Worm (Caenorhabditis elegans) whole organism, early embryonic: ENCODE measurements around the gene unc-2.

Experiments used
- B0310.2 ChIP-seq: sonication (generic microtip); optimal IDR thresholded peaks from 2 replicates; lab custom pipeline; 2016; ENCODE audit warnings: mild to moderate bottlenecking, missing genetic modification characterization, missing compliant biosample characterization
- F13C5.2 ChIP-seq: sonication (generic microtip); optimal IDR thresholded peaks from 2 replicates; lab custom pipeline; 2017; ENCODE audit warnings: mild to moderate bottlenecking, missing genetic modification characterization, inconsistent platforms, missing compliant biosample characterization
- aly-1 ChIP-seq: sonication (generic microtip); optimal IDR thresholded peaks from 2 replicates; lab custom pipeline; 2016; ENCODE audit warnings: missing genetic modification characterization, missing compliant biosample characterization
- ama-1 ChIP-seq: fragments of 150-350 bp; optimal IDR thresholded peaks from 2 replicates; lab custom pipeline; 2014
- ceh-13 ChIP-seq: fragments of 200-800 bp; sonication (Bioruptor generic); optimal IDR thresholded peaks from 2 replicates; lab custom pipeline; 2018; ENCODE audit warnings: mild to moderate bottlenecking, missing genetic modification characterization, missing compliant biosample characterization
- ceh-36 ChIP-seq: sonication (generic microtip); optimal IDR thresholded peaks from 2 replicates; lab custom pipeline; 2016; ENCODE audit warnings: missing genetic modification characterization, inconsistent platforms, missing compliant biosample characterization
- ets-7 ChIP-seq: sonication (generic microtip); optimal IDR thresholded peaks from 2 replicates; lab custom pipeline; 2016; ENCODE audit warnings: missing genotype, missing genetic modification characterization, missing compliant biosample characterization
- flt-1 ChIP-seq: fragments of 200-800 bp; sonication (Bioruptor generic); IDR thresholded peaks from 2 replicates; pipeline ENCODE4 v1.3.6; 2022; ENCODE audit warnings: missing genetic modification characterization, missing compliant biosample characterization
- hmbx-1 ChIP-seq: sonication (generic microtip); optimal IDR thresholded peaks from 2 replicates; lab custom pipeline; 2016; ENCODE audit warnings: mild to moderate bottlenecking, missing genetic modification characterization, missing compliant biosample characterization
- hmg-4 ChIP-seq: fragments of 200-800 bp; sonication (Bioruptor generic); optimal IDR thresholded peaks from 2 replicates; lab custom pipeline; 2018; ENCODE audit warnings: mild to moderate bottlenecking, missing genetic modification characterization, missing compliant biosample characterization
- hnd-1 ChIP-seq: sonication (generic microtip); optimal IDR thresholded peaks from 2 replicates; lab custom pipeline; 2016; ENCODE audit warnings: missing genetic modification characterization, missing compliant biosample characterization
- pes-1 ChIP-seq: fragments of 200-800 bp; sonication (Bioruptor generic); IDR thresholded peaks from 2 replicates; pipeline ENCODE4 v1.3.6; 2022; ENCODE audit warnings: missing genetic modification reagents, missing genetic modification characterization, missing compliant biosample characterization
- scrt-1 ChIP-seq: fragments of 200-800 bp; sonication (Bioruptor generic); IDR thresholded peaks from 2 replicates; pipeline ENCODE4 v1.3.6; 2022; ENCODE audit warnings: missing genetic modification characterization, missing compliant biosample characterization
- sea-1 ChIP-seq: fragments of 200-800 bp; sonication (Bioruptor generic); conservative IDR thresholded peaks from 2 replicates; pipeline ENCODE4 v1.3.6; 2022; ENCODE audit warnings: missing genetic modification characterization, missing compliant biosample characterization
- tbx-11 ChIP-seq: fragments of 200-800 bp; sonication (Bioruptor generic); IDR thresholded peaks from 2 replicates; pipeline ENCODE4 v1.3.6; 2022; ENCODE audit warnings: missing genetic modification characterization, missing compliant biosample characterization
- tbx-37 ChIP-seq: fragments of 200-800 bp; sonication (Bioruptor generic); conservative IDR thresholded peaks from 2 replicates; pipeline ENCODE4 v1.3.6; 2022; ENCODE audit warnings: missing genetic modification reagents, missing genetic modification characterization, missing compliant biosample characterization
- tra-4 ChIP-seq: sonication (generic microtip); optimal IDR thresholded peaks from 2 replicates; lab custom pipeline; 2017; ENCODE audit warnings: missing genetic modification characterization, missing compliant biosample characterization

unc-2 gene

ce11 chrX:2694725-2695124 is 68.6 kb downstream of the unc-2 start, which contains the start of gene T02C5.1:
TSS of gene T02C5.1 (plus strand) at chrX:2694923.
- TF ChIP-seq hmg-4 (GFP tag; lab: Kevin White, UChicago), result no peak
- no peak for TF ChIP-seq flt-1
- TF ChIP-seq scrt-1 (GFP tag; lab: Robert Waterston, UW), result no peak
- no peak for TF ChIP-seq tbx-37
- no peak for TF ChIP-seq tra-4 (tag; lab: Kevin White, UChicago)
- no peak for TF ChIP-seq ets-7 (tag; lab: Kevin White, UChicago)
- no peak for TF ChIP-seq tbx-11 (GFP tag; lab: Robert Waterston, UW)
- TF ChIP-seq sea-1, result no peak
- no peak for TF ChIP-seq pes-1 (GFP tag; lab: Robert Waterston, UW)

ce11 chrX:2693026-2693425 is 70.3 kb downstream of the unc-2 start:
- TF ChIP-seq ama-1 (lab: Kevin White, UChicago) (no peak), pes-1 (GFP tag; lab: Robert Waterston, UW) (no peak), aly-1 (tag; lab: Kevin White, UChicago) (no peak), tbx-37 (no peak), tbx-11 (GFP tag; lab: Robert Waterston, UW) (no peak), flt-1 (no peak), ets-7 (tag; lab: Kevin White, UChicago) (no peak), B0310.2 (tag; lab: Kevin White, UChicago) (no peak), tra-4 (tag; lab: Kevin White, UChicago) (no peak)

- TF ChIP-seq F13C5.2 (peak; percentile 55), hmg-4 (GFP tag; lab: Kevin White, UChicago) (peak; percentile 69), B0310.2 (tag; lab: Kevin White, UChicago) (no peak)
Measured at ce11 chrX:2688583-2689220, 74.6 kb downstream of the unc-2 start, which contains the start of gene T14G11.1. TSS of gene T14G11.1 (plus strand) at chrX:2688990.

- TF ChIP-seq ceh-36 (tag; lab: Kevin White, UChicago), result no peak
- TF ChIP-seq F13C5.2, result peak; percentile 53
- TF ChIP-seq flt-1, result no peak
- no peak for TF ChIP-seq hmbx-1 (tag; lab: Kevin White, UChicago)
- TF ChIP-seq pes-1 (GFP tag; lab: Robert Waterston, UW), result no peak
- TF ChIP-seq scrt-1 (GFP tag; lab: Robert Waterston, UW), result no peak
- TF ChIP-seq ceh-13 (GFP tag; lab: Kevin White, UChicago), result no peak
- TF ChIP-seq hmg-4 (GFP tag; lab: Kevin White, UChicago), result peak; percentile 46
- peak; percentile 56; the same call in 1 of the 2 replicates for TF ChIP-seq sea-1
- no peak for TF ChIP-seq ets-7 (tag; lab: Kevin White, UChicago)
Measured at ce11 chrX:2687174-2687573, 76.2 kb downstream of the unc-2 start, which contains the start of gene immt-1. TSS of gene immt-1 (minus strand) at chrX:2687184.

ce11 chrX:2684448-2684847 is 78.9 kb downstream of the unc-2 start:
- TF ChIP-seq ceh-36 (tag; lab: Kevin White, UChicago) (no peak), hmg-4 (GFP tag; lab: Kevin White, UChicago) (no peak), sea-1 (no peak), hmbx-1 (tag; lab: Kevin White, UChicago) (no peak), ceh-13 (GFP tag; lab: Kevin White, UChicago) (no peak), tbx-37 (no peak), ama-1 (lab: Kevin White, UChicago) (no peak), B0310.2 (tag; lab: Kevin White, UChicago) (no peak), flt-1 (no peak), ets-7 (tag; lab: Kevin White, UChicago) (no peak), pes-1 (GFP tag; lab: Robert Waterston, UW) (no peak), tbx-11 (GFP tag; lab: Robert Waterston, UW) (no peak), F13C5.2 (no peak)

- no peak for TF ChIP-seq tra-4 (tag; lab: Kevin White, UChicago)
- TF ChIP-seq tbx-11 (GFP tag; lab: Robert Waterston, UW), result no peak
- no peak for TF ChIP-seq scrt-1 (GFP tag; lab: Robert Waterston, UW)
- no peak for TF ChIP-seq hmbx-1 (tag; lab: Kevin White, UChicago)
- no peak for TF ChIP-seq B0310.2 (tag; lab: Kevin White, UChicago)
- no peak for TF ChIP-seq pes-1 (GFP tag; lab: Robert Waterston, UW)
- no peak for TF ChIP-seq hmg-4 (GFP tag; lab: Kevin White, UChicago)
- no peak for TF ChIP-seq ceh-13 (GFP tag; lab: Kevin White, UChicago)
- TF ChIP-seq ets-7 (tag; lab: Kevin White, UChicago), result no peak
- TF ChIP-seq aly-1 (tag; lab: Kevin White, UChicago), result no peak
Measured at ce11 chrX:2674514-2674913, 88.8 kb downstream of the unc-2 start.

- TF ChIP-seq tbx-11 (GFP tag; lab: Robert Waterston, UW) (no peak), B0310.2 (tag; lab: Kevin White, UChicago) (no peak), F13C5.2 (no peak), ets-7 (tag; lab: Kevin White, UChicago) (no peak), tra-4 (tag; lab: Kevin White, UChicago) (no peak), pes-1 (GFP tag; lab: Robert Waterston, UW) (no peak), hmbx-1 (tag; lab: Kevin White, UChicago) (no peak), ceh-36 (tag; lab: Kevin White, UChicago) (no peak), flt-1 (no peak), aly-1 (tag; lab: Kevin White, UChicago) (no peak), ceh-13 (GFP tag; lab: Kevin White, UChicago) (no peak)
Measured at ce11 chrX:2673272-2673671, 90.1 kb downstream of the unc-2 start, which contains the start of gene ser-7. TSS of gene ser-7 (plus strand) at chrX:2673572.

- no peak for TF ChIP-seq hnd-1 (tag; lab: Kevin White, UChicago)
- no peak for TF ChIP-seq ama-1 (lab: Kevin White, UChicago)
- TF ChIP-seq sea-1, result no peak
- no peak for TF ChIP-seq aly-1 (tag; lab: Kevin White, UChicago)
Measured at ce11 chrX:2667779-2668178, 95.5 kb downstream of the unc-2 start, which contains the start of gene C09B7.2. TSS of gene C09B7.2 (plus strand) at chrX:2668127.
